Worm (Caenorhabditis elegans): ENCODE measurements around the gene idh-1.

DNA sequence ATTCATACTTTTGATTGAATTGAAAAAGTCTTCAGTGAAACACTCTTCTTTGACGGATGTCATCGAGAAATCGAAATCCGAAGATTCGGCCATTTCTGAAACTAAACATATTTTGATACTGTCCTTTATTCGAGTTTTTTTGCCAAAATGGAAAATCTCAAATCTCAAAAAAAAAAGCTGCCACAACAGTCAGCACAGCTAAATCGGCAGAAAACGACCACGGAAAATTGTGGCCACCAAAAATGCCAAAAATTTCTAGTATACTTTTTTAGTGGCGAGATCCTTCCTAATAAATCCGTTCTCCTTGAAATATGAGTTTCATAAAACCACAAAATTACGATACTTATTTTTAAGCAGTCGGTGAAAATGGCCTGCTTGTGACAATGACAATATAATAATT is 3.0 kb upstream of the idh-1 start, which contains the start of gene F38E11.9:
- TF ChIP-seq attf-3 (GFP tag; conservative IDR thresholded peaks at IDR 0.05) (no peak), ekl-4 (GFP tag; IDR thresholded peaks at IDR 0.05) (no peak), dpff-1 (tag; optimal IDR thresholded peaks at IDR 0.05) (no peak), ccch-3 (GFP tag; optimal IDR thresholded peaks at IDR 0.05) (no peak), unc-62 (GFP tag; optimal IDR thresholded peaks at IDR 0.05) (no peak)

Measured in whole organism, young adult.